Fruit fly (Drosophila melanogaster) whole organism, embryonic: ENCODE measurements around the gene Idgf4.

Experiments used
- CG13287 ChIP-seq: fragments of 200-800 bp; sonication (Bioruptor generic); IDR thresholded peaks from 2 replicates; pipeline ENCODE4 v1.3.6; 2022; ENCODE audit warnings: missing biosample characterization, missing genetic modification characterization; ENCODE audit not compliant: partially characterized antibody
- CG8924 ChIP-seq: fragments of 200-800 bp; optimal IDR thresholded peaks from 3 replicates; lab custom pipeline; 2019; ENCODE audit warnings: missing biosample characterization, mild to moderate bottlenecking, missing genetic modification characterization, moderate library complexity
- D19B ChIP-seq: fragments of 200-800 bp; sonication (Bioruptor generic); optimal IDR thresholded peaks from 2 replicates; lab custom pipeline; 2017; ENCODE audit warnings: missing biosample characterization, mild to moderate bottlenecking, missing genetic modification characterization
- Ptx1 ChIP-seq: fragments of 200-800 bp; sonication (Bioruptor generic); IDR thresholded peaks from 2 replicates; pipeline ENCODE4 v1.3.6; 2022; ENCODE audit warnings: missing biosample characterization, missing genetic modification characterization
- caup ChIP-seq: fragments of 200-800 bp; sonication (Bioruptor generic); optimal IDR thresholded peaks from 3 replicates; lab custom pipeline; 2017; ENCODE audit warnings: missing biosample characterization, mild to moderate bottlenecking, missing genetic modification characterization, moderate library complexity; ENCODE audit not compliant: severe bottlenecking
- gsb ChIP-seq: fragments of 200-800 bp; sonication (Bioruptor generic); IDR thresholded peaks from 2 replicates; pipeline ENCODE4 v1.3.6; 2022; ENCODE audit warnings: missing biosample characterization, missing genetic modification characterization
- peb ChIP-seq: fragments of 200-800 bp; sonication (Bioruptor generic); IDR thresholded peaks from 2 replicates; pipeline ENCODE4 v1.3.6; 2022; ENCODE audit warnings: missing biosample characterization, missing genetic modification characterization
- ttk ChIP-seq: fragments of 200-800 bp; sonication (Bioruptor generic); IDR thresholded peaks from 2 replicates; pipeline ENCODE4 v2.1.2; 2022; ENCODE audit warnings: missing biosample characterization, missing genetic modification characterization

dm6 chrX:9879570-9879969 lies 51.2 kb downstream of the Idgf4 start, which contains the start of gene CG9686:
- no peak for TF ChIP-seq peb
- no peak for TF ChIP-seq D19B (GFP tag; lab: Kevin White, UChicago)
- TF ChIP-seq ttk (GFP tag; lab: Robert Waterston, UW): no peak
- TF ChIP-seq CG8924 (tag; lab: Kevin White, UChicago): no peak
- no peak for TF ChIP-seq Ptx1 (GFP tag; lab: Robert Waterston, UW)
- no peak for TF ChIP-seq CG13287 (GFP tag; lab: Robert Waterston, UW)
- TF ChIP-seq caup: no peak
- no peak for TF ChIP-seq gsb
